Worm (Caenorhabditis elegans): ENCODE data around the gene duo-1.

DNA sequence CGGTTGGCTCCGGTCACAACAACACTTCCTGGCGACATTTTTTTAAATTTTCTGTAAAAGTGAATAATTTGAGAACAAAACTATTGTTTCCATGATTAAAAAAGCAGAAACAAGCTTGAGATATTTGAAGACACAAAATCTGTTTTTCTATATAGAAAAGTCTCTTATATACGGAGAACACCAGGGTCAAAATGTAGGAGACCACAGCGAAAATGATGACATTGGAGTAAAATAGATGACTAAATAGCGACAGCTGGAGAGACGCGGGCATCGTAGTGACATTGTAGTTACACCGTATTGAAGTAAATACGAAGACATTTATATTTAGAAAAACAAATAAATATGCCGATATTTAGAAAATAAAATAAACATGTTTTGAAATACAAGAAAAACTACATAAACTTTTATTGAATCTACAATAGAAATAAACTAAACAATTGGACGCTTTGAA lies 38.3 kb upstream of the duo-1 start, which contains the start of gene sdz-8:
- TF ChIP-seq nhr-237 (tag; optimal IDR thresholded peaks at IDR 0.05) (no peak), nfya-1 (tag; optimal IDR thresholded peaks at IDR 0.05; ENCODE audit: insufficient read depth) (no peak)
